Fruit fly (Drosophila melanogaster) whole organism, embryonic: ENCODE measurements around the gene CG14153.
A peak's percentile ranks its signal among the peaks of the same experiment; 100 is the strongest.

Source experiments
- Ada2b ChIP-seq: fragments of 200-800 bp; sonication (Bioruptor generic); IDR thresholded peaks from 2 replicates; pipeline ENCODE4 v1.3.6; 2022; ENCODE audit warnings: missing biosample characterization, missing genetic modification characterization
- CG10366 ChIP-seq: fragments of 200-800 bp; sonication (Bioruptor generic); IDR thresholded peaks from 2 replicates; pipeline ENCODE4 v1.3.6; 2022; ENCODE audit warnings: missing biosample characterization, missing genetic modification characterization
- CG11560 ChIP-seq: fragments of 200-800 bp; sonication (Bioruptor generic); IDR thresholded peaks from 3 replicates; pipeline ENCODE4 v1.3.6; 2022; ENCODE audit warnings: missing biosample characterization, missing genetic modification characterization
- CG12391 ChIP-seq: fragments of 200-800 bp; sonication (Bioruptor generic); optimal IDR thresholded peaks from 3 replicates; lab custom pipeline; 2018; ENCODE audit warnings: missing biosample characterization, mild to moderate bottlenecking, missing genetic modification characterization, moderate library complexity
- CG13894 ChIP-seq: fragments of 200-800 bp; sonication (Bioruptor generic); optimal IDR thresholded peaks from 3 replicates; lab custom pipeline; 2018; ENCODE audit warnings: missing biosample characterization, mild to moderate bottlenecking, missing genetic modification characterization, moderate library complexity
- CG15601 ChIP-seq: fragments of 200-800 bp; sonication (Bioruptor generic); optimal IDR thresholded peaks from 3 replicates; lab custom pipeline; 2019; ENCODE audit warnings: missing biosample characterization, mild to moderate bottlenecking, missing genetic modification characterization, moderate library complexity
- CG15696 ChIP-seq: fragments of 200-800 bp; sonication (Bioruptor generic); optimal IDR thresholded peaks from 2 replicates; lab custom pipeline; 2019; ENCODE audit warnings: missing biosample characterization, mild to moderate bottlenecking, missing genetic modification characterization, moderate library complexity
- CG16813 ChIP-seq: fragments of 200-800 bp; sonication (Bioruptor generic); IDR thresholded peaks from 3 replicates; pipeline ENCODE4 v1.3.6; 2022; ENCODE audit warnings: missing biosample characterization, missing genetic modification characterization; ENCODE audit not compliant: partially characterized antibody
- CG17612 ChIP-seq: fragments of 200-800 bp; sonication (Bioruptor generic); IDR thresholded peaks from 2 replicates; pipeline ENCODE4 v1.3.6; 2022; ENCODE audit warnings: missing biosample characterization, missing genetic modification characterization
- CG17829 ChIP-seq: fragments of 200-800 bp; optimal IDR thresholded peaks from 2 replicates; lab custom pipeline; 2019; ENCODE audit warnings: missing biosample characterization, mild to moderate bottlenecking, missing genetic modification characterization, moderate library complexity
- CG2199 ChIP-seq: fragments of 200-800 bp; sonication (Bioruptor generic); IDR thresholded peaks from 3 replicates; pipeline ENCODE4 v1.3.6; 2022; ENCODE audit warnings: missing biosample characterization, missing genetic modification characterization
- CG2202 ChIP-seq: fragments of 200-800 bp; sonication (Bioruptor generic); optimal IDR thresholded peaks from 2 replicates; lab custom pipeline; 2018; ENCODE audit warnings: missing biosample characterization, mild to moderate bottlenecking, missing genetic modification characterization
- CG2678 ChIP-seq: fragments of 200-800 bp; sonication (Bioruptor generic); optimal IDR thresholded peaks from 3 replicates; lab custom pipeline; 2019; ENCODE audit warnings: missing biosample characterization, mild to moderate bottlenecking, missing genetic modification characterization, moderate library complexity
- CG31441 ChIP-seq: fragments of 200-800 bp; sonication (Bioruptor generic); IDR thresholded peaks from 2 replicates; pipeline ENCODE4 v1.3.6; 2022; ENCODE audit warnings: missing biosample characterization, missing genetic modification characterization
- CG34376 ChIP-seq: fragments of 200-800 bp; sonication (Bioruptor generic); optimal IDR thresholded peaks from 2 replicates; lab custom pipeline; 2018; ENCODE audit warnings: missing biosample characterization, mild to moderate bottlenecking, missing genetic modification characterization
- CG4424 ChIP-seq: fragments of 200-800 bp; sonication (Bioruptor generic); optimal IDR thresholded peaks from 3 replicates; lab custom pipeline; 2016; ENCODE audit warnings: missing biosample characterization, missing genetic modification characterization
- CG4617 ChIP-seq: fragments of 200-800 bp; sonication (Bioruptor generic); optimal IDR thresholded peaks from 3 replicates; lab custom pipeline; 2016; ENCODE audit warnings: missing biosample characterization, missing genetic modification characterization, borderline replicate concordance
- CG5180 ChIP-seq: fragments of 200-800 bp; sonication (Bioruptor generic); optimal IDR thresholded peaks from 3 replicates; lab custom pipeline; 2017; ENCODE audit warnings: missing biosample characterization, missing genetic modification characterization, mild to moderate bottlenecking, moderate library complexity, missing genetic modification reagents
- CG7987 ChIP-seq: fragments of 200-800 bp; sonication (Bioruptor generic); optimal IDR thresholded peaks from 2 replicates; lab custom pipeline; 2018; ENCODE audit warnings: missing biosample characterization, mild to moderate bottlenecking, missing genetic modification characterization, moderate library complexity
- CG8281 ChIP-seq: fragments of 200-800 bp; sonication (Bioruptor generic); optimal IDR thresholded peaks from 2 replicates; lab custom pipeline; 2018; ENCODE audit warnings: missing biosample characterization, mild to moderate bottlenecking, missing genetic modification characterization, moderate library complexity
- CG8924 ChIP-seq: fragments of 200-800 bp; optimal IDR thresholded peaks from 3 replicates; lab custom pipeline; 2019; ENCODE audit warnings: missing biosample characterization, mild to moderate bottlenecking, missing genetic modification characterization, moderate library complexity
- CG9817 ChIP-seq: fragments of 200-800 bp; sonication (Bioruptor generic); optimal IDR thresholded peaks from 2 replicates; lab custom pipeline; 2018; ENCODE audit warnings: missing biosample characterization, mild to moderate bottlenecking, missing genetic modification characterization, moderate library complexity
- Ets97D ChIP-seq: fragments of 200-800 bp; sonication (Bioruptor generic); optimal IDR thresholded peaks from 3 replicates; lab custom pipeline; 2016; ENCODE audit warnings: missing biosample characterization, missing genetic modification characterization
- HLH54F ChIP-seq: fragments of 200-800 bp; sonication (Bioruptor generic); optimal IDR thresholded peaks from 3 replicates; lab custom pipeline; 2016; ENCODE audit warnings: missing biosample characterization, missing genetic modification characterization
- Hr51 ChIP-seq, 2 experiments: fragments of 200-800 bp; sonication (Bioruptor generic); optimal IDR thresholded peaks; 2 replicates in 1 of 2; 3 replicates in 1 of 2; lab custom pipeline; 2016 to 2018; ENCODE audit warnings: missing biosample characterization in 2 of 2, missing genetic modification characterization in 2 of 2, mild to moderate bottlenecking in 1 of 2, moderate library complexity in 1 of 2
- Lhr ChIP-seq: fragments of 200-800 bp; sonication (Bioruptor generic); optimal IDR thresholded peaks from 3 replicates; lab custom pipeline; 2017; ENCODE audit warnings: mild to moderate bottlenecking, missing biosample characterization, missing genetic modification reagents, missing genetic modification characterization
- NfI ChIP-seq: fragments of 200-800 bp; sonication (Bioruptor generic); optimal IDR thresholded peaks from 3 replicates; lab custom pipeline; 2018; ENCODE audit warnings: missing biosample characterization, mild to moderate bottlenecking, missing genetic modification characterization, moderate library complexity
- Oaz ChIP-seq: fragments of 200-800 bp; sonication (Bioruptor generic); IDR thresholded peaks from 2 replicates; pipeline ENCODE4 v1.3.6; 2022; ENCODE audit warnings: missing biosample characterization, missing genetic modification characterization
- Ravus ChIP-seq: fragments of 200-800 bp; sonication (Bioruptor generic); IDR thresholded peaks from 2 replicates; pipeline ENCODE4 v1.3.6; 2022; ENCODE audit warnings: missing biosample characterization, missing genetic modification characterization
- Sry-β ChIP-seq: fragments of 200-800 bp; sonication (Bioruptor generic); optimal IDR thresholded peaks from 2 replicates; lab custom pipeline; 2018; ENCODE audit warnings: missing biosample characterization, mild to moderate bottlenecking, missing genetic modification characterization, moderate library complexity
- ac ChIP-seq: fragments of 200-800 bp; sonication (Bioruptor generic); optimal IDR thresholded peaks from 3 replicates; lab custom pipeline; 2017; ENCODE audit warnings: missing biosample characterization, mild to moderate bottlenecking, missing genetic modification characterization
- aop ChIP-seq: fragments of 200-800 bp; sonication (Bioruptor generic); IDR thresholded peaks from 2 replicates; pipeline ENCODE4 v1.3.6; 2022; ENCODE audit warnings: missing biosample characterization, missing genetic modification characterization
- ato ChIP-seq: fragments of 200-800 bp; sonication (Bioruptor generic); IDR thresholded peaks from 2 replicates; pipeline ENCODE4 v1.3.6; 2022; ENCODE audit warnings: missing biosample characterization, missing genetic modification characterization; ENCODE audit not compliant: partially characterized antibody
- esg ChIP-seq: fragments of 200-800 bp; sonication (Bioruptor generic); conservative IDR thresholded peaks from 2 replicates; pipeline ENCODE4 v1.3.6; 2022; ENCODE audit warnings: missing biosample characterization, missing genetic modification characterization
- fd3F ChIP-seq: fragments of 200-800 bp; sonication (Bioruptor generic); optimal IDR thresholded peaks from 2 replicates; lab custom pipeline; 2018; ENCODE audit warnings: missing biosample characterization, mild to moderate bottlenecking, missing genetic modification characterization, moderate library complexity
- grau ChIP-seq: fragments of 200-800 bp; optimal IDR thresholded peaks from 3 replicates; lab custom pipeline; 2019; ENCODE audit warnings: missing biosample characterization, mild to moderate bottlenecking, missing genetic modification characterization, moderate library complexity
- gro ChIP-seq: fragments of 200-800 bp; sonication (Bioruptor generic); optimal IDR thresholded peaks from 2 replicates; lab custom pipeline; 2016; ENCODE audit warnings: missing biosample characterization, missing genetic modification characterization
- ken ChIP-seq: fragments of 200-800 bp; sonication (Bioruptor generic); IDR thresholded peaks from 3 replicates; pipeline ENCODE4 v1.3.6; 2022; ENCODE audit warnings: missing biosample characterization, missing genetic modification characterization
- lilli ChIP-seq: fragments of 200-800 bp; sonication (Bioruptor generic); optimal IDR thresholded peaks from 3 replicates; lab custom pipeline; 2016; ENCODE audit warnings: missing biosample characterization, missing genetic modification characterization
- maf-S ChIP-seq: fragments of 200-800 bp; sonication (Bioruptor generic); optimal IDR thresholded peaks from 2 replicates; lab custom pipeline; 2016; ENCODE audit warnings: missing biosample characterization, missing genetic modification characterization
- mam ChIP-seq: fragments of 200-800 bp; sonication (Bioruptor generic); optimal IDR thresholded peaks from 3 replicates; lab custom pipeline; 2016; ENCODE audit warnings: missing biosample characterization, missing genetic modification characterization
- org-1 ChIP-seq: fragments of 200-800 bp; sonication (Bioruptor generic); optimal IDR thresholded peaks from 2 replicates; lab custom pipeline; 2017; ENCODE audit warnings: missing biosample characterization, missing genetic modification characterization
- pita ChIP-seq: fragments of 200-800 bp; sonication (Bioruptor generic); optimal IDR thresholded peaks from 2 replicates; lab custom pipeline; 2017; ENCODE audit warnings: missing biosample characterization, mild to moderate bottlenecking, missing genetic modification characterization
- pnt ChIP-seq: fragments of 200-800 bp; sonication (Bioruptor generic); optimal IDR thresholded peaks from 3 replicates; lab custom pipeline; 2016; ENCODE audit warnings: missing biosample characterization, missing genetic modification characterization
- sens-2 ChIP-seq: fragments of 200-800 bp; sonication (Bioruptor generic); IDR thresholded peaks from 2 replicates; pipeline ENCODE4 v1.3.6; 2022; ENCODE audit warnings: missing biosample characterization, missing genetic modification characterization
- slou ChIP-seq: fragments of 200-800 bp; sonication (Bioruptor generic); optimal IDR thresholded peaks from 3 replicates; lab custom pipeline; 2016; ENCODE audit warnings: missing biosample characterization, missing genetic modification characterization
- sr ChIP-seq: fragments of 200-800 bp; sonication (Bioruptor generic); IDR thresholded peaks from 3 replicates; pipeline ENCODE4 v1.3.6; 2022; ENCODE audit warnings: missing biosample characterization, missing genetic modification characterization
- sug ChIP-seq: fragments of 200-800 bp; optimal IDR thresholded peaks from 2 replicates; lab custom pipeline; 2019; ENCODE audit warnings: missing biosample characterization, mild to moderate bottlenecking, missing genetic modification characterization, moderate library complexity
- tx ChIP-seq: fragments of 200-800 bp; sonication (Bioruptor generic); optimal IDR thresholded peaks from 2 replicates; lab custom pipeline; 2016; ENCODE audit warnings: missing biosample characterization, missing genetic modification characterization
- unc-4 ChIP-seq: fragments of 200-800 bp; sonication (Bioruptor generic); IDR thresholded peaks from 2 replicates; pipeline ENCODE4 v1.3.6; 2022; ENCODE audit warnings: missing biosample characterization, missing genetic modification characterization; ENCODE audit not compliant: partially characterized antibody

CG14153 gene

DNA sequence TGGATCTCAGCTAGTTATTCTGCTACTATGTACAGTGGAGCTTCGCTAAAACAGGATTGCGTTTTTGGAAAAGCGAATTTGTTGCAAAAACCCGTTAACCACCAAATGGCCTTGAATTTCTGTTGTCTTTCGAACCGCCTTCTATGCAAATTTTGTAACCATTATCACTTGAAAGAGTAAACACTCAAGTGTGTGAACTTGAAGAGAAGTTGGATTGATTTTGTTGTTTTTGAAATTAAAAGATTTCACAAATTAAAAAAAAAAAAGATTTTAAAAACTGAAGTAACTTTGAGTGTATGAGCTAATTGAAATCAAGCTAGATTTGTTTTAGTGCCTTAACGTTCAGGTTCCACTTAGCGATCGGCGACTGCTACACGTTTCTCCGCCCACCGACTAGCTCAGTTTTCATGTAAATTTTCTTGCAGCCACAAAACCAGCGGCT lies 40.6 kb downstream of the CG14153 start (continued):
- peak; percentile 76 for TF ChIP-seq CG2678 (tag; lab: Kevin White, UChicago)
- no peak for TF ChIP-seq Sry-β (GFP tag; lab: Kevin White, UChicago)
- no peak for TF ChIP-seq unc-4
- peak; percentile 36; the same call in 1 of the 2 replicates for TF ChIP-seq CG17612 (GFP tag; lab: Robert Waterston, UW)
- TF ChIP-seq CG4617 (GFP tag; lab: Kevin White, UChicago) = no peak
- TF ChIP-seq Hr51 (GFP tag; optimal IDR thresholded peaks at IDR 0.05; lab: Kevin White, UChicago) = peak in 1 of 2 experiments; percentile 67
- no peak for TF ChIP-seq Ets97D (GFP tag; lab: Kevin White, UChicago)
- TF ChIP-seq maf-S (GFP tag; lab: Kevin White, UChicago) = peak; percentile 80
- no peak for TF ChIP-seq CG7987 (GFP tag; lab: Kevin White, UChicago)
- TF ChIP-seq Ada2b (GFP tag; lab: Robert Waterston, UW) = peak; percentile 59
- TF ChIP-seq CG11560 (tag; lab: Robert Waterston, UW) = peak; percentile 61; the same call in 1 of the 3 replicates
- TF ChIP-seq CG2199 (GFP tag; lab: Robert Waterston, UW) = 0 out of 3 replicates have a peak, but pooled peaks have one; percentile 59
- no peak for TF ChIP-seq CG13894
- no peak for TF ChIP-seq slou (GFP tag; lab: Kevin White, UChicago)
- peak; percentile 59 for TF ChIP-seq CG12391 (tag; lab: Kevin White, UChicago)
- TF ChIP-seq sug (tag; lab: Kevin White, UChicago) = no peak
- TF ChIP-seq ac = no peak
- peak; percentile 3 for TF ChIP-seq CG15696
- TF ChIP-seq tx = peak; percentile 35
- TF ChIP-seq CG16813 (GFP tag; lab: Robert Waterston, UW) = no peak
- TF ChIP-seq mam = peak; percentile 59
- TF ChIP-seq CG8281 (tag; lab: Kevin White, UChicago) = no peak
- TF ChIP-seq sens-2 (GFP tag; lab: Robert Waterston, UW) = 0 out of 2 replicates have a peak, but pooled peaks have one; percentile 49
- TF ChIP-seq Ravus (GFP tag; lab: Robert Waterston, UW) = peak; percentile 15
- TF ChIP-seq fd3F (GFP tag; lab: Kevin White, UChicago) = peak; percentile 19
- peak; percentile 69 for TF ChIP-seq Oaz (GFP tag; lab: Robert Waterston, UW)
- TF ChIP-seq pita (GFP tag; lab: Kevin White, UChicago) = no peak
- peak; percentile 57 for TF ChIP-seq CG10366
- peak; percentile 31 for TF ChIP-seq CG8924 (tag; lab: Kevin White, UChicago)
- TF ChIP-seq org-1 (GFP tag; lab: Kevin White, UChicago) = peak; percentile 60
- TF ChIP-seq CG5180 (GFP tag; lab: Kevin White, UChicago) = peak; percentile 66
- peak; percentile 76 for TF ChIP-seq pnt (GFP tag; lab: Kevin White, UChicago)
- TF ChIP-seq ken (GFP tag; lab: Robert Waterston, UW) = peak; percentile 64; the same call in 2 of the 3 replicates
- no peak for TF ChIP-seq gro
- peak; percentile 15 for TF ChIP-seq CG15601
- no peak for TF ChIP-seq sr (GFP tag; lab: Robert Waterston, UW)
- no peak for TF ChIP-seq CG34376 (GFP tag; lab: Kevin White, UChicago)
- no peak for TF ChIP-seq CG2202 (tag; lab: Kevin White, UChicago)
- peak; percentile 25 for TF ChIP-seq CG17829
- peak; percentile 36 for TF ChIP-seq lilli
- no peak for TF ChIP-seq Lhr (GFP tag; lab: Kevin White, UChicago)
- TF ChIP-seq CG4424 (GFP tag; lab: Kevin White, UChicago) = peak; percentile 72
- peak; percentile 70 for TF ChIP-seq esg (GFP tag; lab: Robert Waterston, UW)
- TF ChIP-seq CG9817 (tag; lab: Kevin White, UChicago) = peak; percentile 65
- no peak for TF ChIP-seq ato (GFP tag; lab: Robert Waterston, UW)
- peak; percentile 36 for TF ChIP-seq HLH54F (GFP tag; lab: Kevin White, UChicago)
- TF ChIP-seq CG31441 = peak; percentile 55
- TF ChIP-seq grau (tag; lab: Kevin White, UChicago) = peak; percentile 91
- no peak for TF ChIP-seq aop (GFP tag; lab: Robert Waterston, UW)
- TF ChIP-seq NfI (GFP tag; lab: Kevin White, UChicago) = peak; percentile 46
